Worm (Caenorhabditis elegans) whole organism, L2 larva: ENCODE measurements around the gene F49C12.4.

ENCODE experiments used
- F13H6.1 ChIP-seq: sonication (generic microtip); optimal IDR thresholded peaks from 2 replicates; lab custom pipeline; 2016; ENCODE audit warnings: missing genetic modification characterization, missing compliant biosample characterization
- ama-1 ChIP-seq: fragments of 150-350 bp; optimal IDR thresholded peaks from 2 replicates; lab custom pipeline; 2018; ENCODE audit warnings: inconsistent platforms
- dmd-4 ChIP-seq: sonication (generic microtip); optimal IDR thresholded peaks from 2 replicates; lab custom pipeline; 2017; ENCODE audit warnings: missing biosample characterization, missing genetic modification characterization
- mab-5 ChIP-seq: fragments of 150-350 bp; optimal IDR thresholded peaks from 2 replicates; lab custom pipeline; 2014; ENCODE audit warnings: missing biosample characterization, missing genetic modification characterization
- nhr-10 ChIP-seq: sonication (generic microtip); optimal IDR thresholded peaks from 2 replicates; lab custom pipeline; 2017; ENCODE audit warnings: missing biosample characterization, missing genetic modification characterization
- nhr-11 ChIP-seq: fragments of 150-350 bp; optimal IDR thresholded peaks from 2 replicates; lab custom pipeline; 2014; ENCODE audit warnings: missing biosample characterization, missing genetic modification characterization
- nhr-12 ChIP-seq: fragments of 150-350 bp; optimal IDR thresholded peaks from 2 replicates; lab custom pipeline; 2014; ENCODE audit warnings: missing biosample characterization, missing genetic modification characterization
- nhr-23 ChIP-seq: fragments of 150-350 bp; optimal IDR thresholded peaks from 2 replicates; lab custom pipeline; 2014; ENCODE audit warnings: missing biosample characterization, missing genetic modification reagents, missing genetic modification characterization
- nhr-77 ChIP-seq: fragments of 150-350 bp; optimal IDR thresholded peaks from 2 replicates; lab custom pipeline; 2014; ENCODE audit warnings: missing biosample characterization, missing genetic modification characterization
- skn-1 ChIP-seq: sonication (generic microtip); optimal IDR thresholded peaks from 2 replicates; lab custom pipeline; 2017; ENCODE audit warnings: missing biosample characterization, missing genetic modification characterization
- sma-9 ChIP-seq, 2 experiments: fragments of 150-350 bp in 1 of 2; sonication (generic microtip) in 1 of 2; optimal IDR thresholded peaks; 2 replicates each; lab custom pipeline; 2014 to 2016; ENCODE audit warnings: missing genetic modification characterization in 2 of 2, mild to moderate bottlenecking in 1 of 2, missing biosample characterization in 1 of 2, missing compliant biosample characterization in 1 of 2, missing genetic modification reagents in 1 of 2, moderate library complexity in 1 of 2
- unc-62 ChIP-seq: fragments of 150-350 bp; optimal IDR thresholded peaks from 2 replicates; lab custom pipeline; 2014; ENCODE audit warnings: missing biosample characterization, missing genetic modification reagents, missing genetic modification characterization
- ztf-4 ChIP-seq: fragments of 150-350 bp; optimal IDR thresholded peaks from 2 replicates; lab custom pipeline; 2014; ENCODE audit warnings: missing biosample characterization, missing genetic modification characterization

DNA sequence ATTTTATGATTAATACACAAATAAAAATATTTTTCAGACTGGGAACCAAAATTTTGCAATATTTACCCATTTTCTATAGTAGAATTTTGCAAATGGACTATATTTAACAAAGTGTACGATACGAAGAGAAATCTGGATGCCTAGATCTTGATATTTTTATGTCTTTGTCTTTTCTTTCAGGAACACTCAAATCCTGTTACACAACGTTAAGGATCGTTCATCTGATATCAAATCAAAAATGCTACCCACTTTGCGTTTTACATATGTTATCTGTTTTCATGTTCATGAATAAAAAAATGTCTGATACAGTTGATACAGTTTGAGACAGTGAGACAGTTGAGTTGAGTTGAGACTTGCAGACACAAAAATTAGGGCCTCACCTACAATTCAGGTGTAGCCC lies 7.6 kb downstream of the F49C12.4 start, which contains the start of gene F49C12.1:
- TF ChIP-seq nhr-10 (no peak), ama-1 (lab: Kevin White, UChicago) (no peak), sma-9 (GFP tag; optimal IDR thresholded peaks at IDR 0.05; lab: Kevin White, UChicago) (no peak), sma-9 (tag; optimal IDR thresholded peaks at IDR 0.05; lab: Kevin White, UChicago) (no peak), nhr-12 (tag; lab: Kevin White, UChicago) (no peak), mab-5 (tag; lab: Kevin White, UChicago) (no peak), skn-1 (tag; lab: Kevin White, UChicago) (no peak), nhr-23 (tag; lab: Kevin White, UChicago) (no peak), unc-62 (no peak), dmd-4 (no peak), F13H6.1 (tag; lab: Kevin White, UChicago) (no peak), ztf-4 (no peak), nhr-77 (tag; lab: Kevin White, UChicago) (no peak), nhr-11 (tag; lab: Kevin White, UChicago) (no peak)
